Worm (Caenorhabditis elegans) whole organism, midembryonic: ENCODE measurements around the gene timp-1.

Source experiments
- klf-2 ChIP-seq: fragments of 200-800 bp; sonication (Bioruptor generic); conservative IDR thresholded peaks from 2 replicates; pipeline ENCODE4 v1.3.6; 2022; ENCODE audit warnings: missing genetic modification reagents, missing genetic modification characterization, missing compliant biosample characterization
- ref-1 ChIP-seq: fragments of 200-800 bp; sonication (Bioruptor generic); conservative IDR thresholded peaks from 2 replicates; pipeline ENCODE4 v1.3.6; 2022; ENCODE audit warnings: missing genetic modification reagents, missing genetic modification characterization, missing compliant biosample characterization
- ztf-29 ChIP-seq: fragments of 200-800 bp; sonication (Bioruptor generic); IDR thresholded peaks from 2 replicates; pipeline ENCODE4 v1.3.6; 2022; ENCODE audit warnings: missing genetic modification reagents, missing genetic modification characterization, missing compliant biosample characterization

DNA sequence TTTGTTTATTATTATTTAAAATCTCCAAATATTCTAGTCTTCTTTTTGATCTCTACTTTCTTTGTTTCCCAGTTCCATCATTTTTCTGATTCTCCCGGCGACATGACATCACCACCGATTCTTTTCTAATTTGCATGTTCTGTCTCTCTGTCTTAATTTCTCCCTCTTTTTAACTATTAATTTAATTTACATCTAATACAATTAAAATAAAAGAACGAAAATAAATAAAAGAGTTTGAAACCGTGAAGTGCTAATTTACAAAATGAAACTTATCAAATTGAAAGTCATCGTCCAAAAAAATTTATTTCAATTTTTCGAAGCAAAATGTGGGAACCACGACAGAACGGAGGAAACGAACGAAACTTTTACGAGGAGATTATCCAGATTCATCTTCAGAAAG is 47.4 kb upstream of the timp-1 start, which contains the start of gene F20D6.6:
- TF ChIP-seq ztf-29 (GFP tag; lab: Robert Waterston, UW): no peak
- no peak for TF ChIP-seq ref-1
- TF ChIP-seq klf-2: no peak
